Worm (Caenorhabditis elegans) whole organism, early embryonic: Measurements from ENCODE around the gene lgmn-1.

ENCODE experiments used
- B0310.2 ChIP-seq: sonication (generic microtip); optimal IDR thresholded peaks from 2 replicates; lab custom pipeline; 2016; ENCODE audit warnings: mild to moderate bottlenecking, missing genetic modification characterization, missing compliant biosample characterization
- F13C5.2 ChIP-seq: sonication (generic microtip); optimal IDR thresholded peaks from 2 replicates; lab custom pipeline; 2017; ENCODE audit warnings: mild to moderate bottlenecking, missing genetic modification characterization, inconsistent platforms, missing compliant biosample characterization
- aly-1 ChIP-seq: sonication (generic microtip); optimal IDR thresholded peaks from 2 replicates; lab custom pipeline; 2016; ENCODE audit warnings: missing genetic modification characterization, missing compliant biosample characterization
- ama-1 ChIP-seq: fragments of 150-350 bp; optimal IDR thresholded peaks from 2 replicates; lab custom pipeline; 2014
- ceh-13 ChIP-seq: fragments of 200-800 bp; sonication (Bioruptor generic); optimal IDR thresholded peaks from 2 replicates; lab custom pipeline; 2018; ENCODE audit warnings: mild to moderate bottlenecking, missing genetic modification characterization, missing compliant biosample characterization
- ceh-36 ChIP-seq: sonication (generic microtip); optimal IDR thresholded peaks from 2 replicates; lab custom pipeline; 2016; ENCODE audit warnings: missing genetic modification characterization, inconsistent platforms, missing compliant biosample characterization
- ets-7 ChIP-seq: sonication (generic microtip); optimal IDR thresholded peaks from 2 replicates; lab custom pipeline; 2016; ENCODE audit warnings: missing genotype, missing genetic modification characterization, missing compliant biosample characterization
- flt-1 ChIP-seq: fragments of 200-800 bp; sonication (Bioruptor generic); IDR thresholded peaks from 2 replicates; pipeline ENCODE4 v1.3.6; 2022; ENCODE audit warnings: missing genetic modification characterization, missing compliant biosample characterization
- hmbx-1 ChIP-seq: sonication (generic microtip); optimal IDR thresholded peaks from 2 replicates; lab custom pipeline; 2016; ENCODE audit warnings: mild to moderate bottlenecking, missing genetic modification characterization, missing compliant biosample characterization
- hmg-4 ChIP-seq: fragments of 200-800 bp; sonication (Bioruptor generic); optimal IDR thresholded peaks from 2 replicates; lab custom pipeline; 2018; ENCODE audit warnings: mild to moderate bottlenecking, missing genetic modification characterization, missing compliant biosample characterization
- hnd-1 ChIP-seq: sonication (generic microtip); optimal IDR thresholded peaks from 2 replicates; lab custom pipeline; 2016; ENCODE audit warnings: missing genetic modification characterization, missing compliant biosample characterization
- pes-1 ChIP-seq: fragments of 200-800 bp; sonication (Bioruptor generic); IDR thresholded peaks from 2 replicates; pipeline ENCODE4 v1.3.6; 2022; ENCODE audit warnings: missing genetic modification reagents, missing genetic modification characterization, missing compliant biosample characterization
- scrt-1 ChIP-seq: fragments of 200-800 bp; sonication (Bioruptor generic); IDR thresholded peaks from 2 replicates; pipeline ENCODE4 v1.3.6; 2022; ENCODE audit warnings: missing genetic modification characterization, missing compliant biosample characterization
- sea-1 ChIP-seq: fragments of 200-800 bp; sonication (Bioruptor generic); conservative IDR thresholded peaks from 2 replicates; pipeline ENCODE4 v1.3.6; 2022; ENCODE audit warnings: missing genetic modification characterization, missing compliant biosample characterization
- tbx-11 ChIP-seq: fragments of 200-800 bp; sonication (Bioruptor generic); IDR thresholded peaks from 2 replicates; pipeline ENCODE4 v1.3.6; 2022; ENCODE audit warnings: missing genetic modification characterization, missing compliant biosample characterization
- tbx-37 ChIP-seq: fragments of 200-800 bp; sonication (Bioruptor generic); conservative IDR thresholded peaks from 2 replicates; pipeline ENCODE4 v1.3.6; 2022; ENCODE audit warnings: missing genetic modification reagents, missing genetic modification characterization, missing compliant biosample characterization
- tra-4 ChIP-seq: sonication (generic microtip); optimal IDR thresholded peaks from 2 replicates; lab custom pipeline; 2017; ENCODE audit warnings: missing genetic modification characterization, missing compliant biosample characterization

The lgmn-1 gene

ce11 chrV:12548830-12549229 is 36.0 kb downstream of the lgmn-1 start:
- TF ChIP-seq hnd-1 (tag; lab: Kevin White, UChicago): no peak
- no peak for TF ChIP-seq pes-1 (GFP tag; lab: Robert Waterston, UW)
- no peak for TF ChIP-seq ceh-36 (tag; lab: Kevin White, UChicago)
- no peak for TF ChIP-seq ceh-13 (GFP tag; lab: Kevin White, UChicago)
- TF ChIP-seq hmg-4 (GFP tag; lab: Kevin White, UChicago): no peak
- no peak for TF ChIP-seq tra-4 (tag; lab: Kevin White, UChicago)
- no peak for TF ChIP-seq flt-1
- no peak for TF ChIP-seq ama-1
- no peak for TF ChIP-seq scrt-1 (GFP tag; lab: Robert Waterston, UW)
- TF ChIP-seq hmbx-1 (tag; lab: Kevin White, UChicago): no peak
- no peak for TF ChIP-seq ets-7
- no peak for TF ChIP-seq tbx-37 (GFP tag; lab: Robert Waterston, UW)
- no peak for TF ChIP-seq aly-1 (tag; lab: Kevin White, UChicago)
- TF ChIP-seq B0310.2: no peak

- TF ChIP-seq B0310.2: no peak
- TF ChIP-seq pes-1 (GFP tag; lab: Robert Waterston, UW): no peak
- no peak for TF ChIP-seq flt-1
- no peak for TF ChIP-seq ets-7
- no peak for TF ChIP-seq tbx-11 (GFP tag; lab: Robert Waterston, UW)
- TF ChIP-seq ceh-13 (GFP tag; lab: Kevin White, UChicago): no peak
- no peak for TF ChIP-seq tra-4 (tag; lab: Kevin White, UChicago)
- TF ChIP-seq scrt-1 (GFP tag; lab: Robert Waterston, UW): no peak
- no peak for TF ChIP-seq hmg-4 (GFP tag; lab: Kevin White, UChicago)
- no peak for TF ChIP-seq ama-1
- no peak for TF ChIP-seq F13C5.2
- TF ChIP-seq hmbx-1 (tag; lab: Kevin White, UChicago): no peak
- no peak for TF ChIP-seq sea-1 (GFP tag; lab: Robert Waterston, UW)
- no peak for TF ChIP-seq hnd-1 (tag; lab: Kevin White, UChicago)
- TF ChIP-seq aly-1 (tag; lab: Kevin White, UChicago): no peak
- TF ChIP-seq tbx-37 (GFP tag; lab: Robert Waterston, UW): no peak
- TF ChIP-seq ceh-36 (tag; lab: Kevin White, UChicago): no peak
These were observed 36.7 kb downstream of the lgmn-1 start for ce11 chrV:12549604-12550003.

- TF ChIP-seq pes-1 (GFP tag; lab: Robert Waterston, UW): no peak
- no peak for TF ChIP-seq F13C5.2
- TF ChIP-seq hmbx-1 (tag; lab: Kevin White, UChicago): no peak
These were observed 37.3 kb downstream of the lgmn-1 start, which contains the start of gene F45D3.3 for ce11 chrV:12550036-12550626. Gene F45D3.3, minus strand, starts transcription at chrV:12550385.

- TF ChIP-seq pes-1 (GFP tag; lab: Robert Waterston, UW) (no peak), tbx-37 (GFP tag; lab: Robert Waterston, UW) (no peak), aly-1 (tag; lab: Kevin White, UChicago) (no peak), F13C5.2 (no peak), ets-7 (no peak), hmg-4 (GFP tag; lab: Kevin White, UChicago) (no peak), flt-1 (no peak), hnd-1 (tag; lab: Kevin White, UChicago) (no peak), scrt-1 (GFP tag; lab: Robert Waterston, UW) (no peak), ama-1 (no peak), B0310.2 (no peak), ceh-13 (GFP tag; lab: Kevin White, UChicago) (no peak), tra-4 (tag; lab: Kevin White, UChicago) (no peak), sea-1 (GFP tag; lab: Robert Waterston, UW) (no peak)
These were observed 37.9 kb downstream of the lgmn-1 start for ce11 chrV:12550755-12551154.

- TF ChIP-seq tbx-11 (GFP tag; lab: Robert Waterston, UW) (no peak), hmbx-1 (tag; lab: Kevin White, UChicago) (no peak), F13C5.2 (no peak), ama-1 (no peak), pes-1 (GFP tag; lab: Robert Waterston, UW) (no peak), hnd-1 (tag; lab: Kevin White, UChicago) (no peak), B0310.2 (no peak), scrt-1 (GFP tag; lab: Robert Waterston, UW) (no peak), ceh-13 (GFP tag; lab: Kevin White, UChicago) (no peak), ceh-36 (tag; lab: Kevin White, UChicago) (no peak), sea-1 (GFP tag; lab: Robert Waterston, UW) (no peak), hmg-4 (GFP tag; lab: Kevin White, UChicago) (no peak), aly-1 (tag; lab: Kevin White, UChicago) (no peak), ets-7 (no peak), flt-1 (no peak), tbx-37 (GFP tag; lab: Robert Waterston, UW) (no peak)
These were observed 39.0 kb downstream of the lgmn-1 start for ce11 chrV:12551638-12552478.

- TF ChIP-seq tra-4 (tag; lab: Kevin White, UChicago): no peak
- TF ChIP-seq B0310.2: no peak
- TF ChIP-seq tbx-11 (GFP tag; lab: Robert Waterston, UW): no peak
- no peak for TF ChIP-seq scrt-1 (GFP tag; lab: Robert Waterston, UW)
- no peak for TF ChIP-seq ets-7
- no peak for TF ChIP-seq hmg-4 (GFP tag; lab: Kevin White, UChicago)
- TF ChIP-seq pes-1 (GFP tag; lab: Robert Waterston, UW): no peak
- TF ChIP-seq ceh-36 (tag; lab: Kevin White, UChicago): no peak
- no peak for TF ChIP-seq hnd-1 (tag; lab: Kevin White, UChicago)
- no peak for TF ChIP-seq aly-1 (tag; lab: Kevin White, UChicago)
- no peak for TF ChIP-seq sea-1 (GFP tag; lab: Robert Waterston, UW)
- no peak for TF ChIP-seq ama-1
- no peak for TF ChIP-seq tbx-37 (GFP tag; lab: Robert Waterston, UW)
- TF ChIP-seq ceh-13 (GFP tag; lab: Kevin White, UChicago): no peak
- TF ChIP-seq hmbx-1 (tag; lab: Kevin White, UChicago): no peak
- no peak for TF ChIP-seq flt-1
- TF ChIP-seq F13C5.2: no peak
These were observed 39.9 kb downstream of the lgmn-1 start, which contains the start of gene F45D3.4 for ce11 chrV:12552671-12553212. Gene F45D3.4, minus strand, starts transcription at chrV:12553191.
